Worm (Caenorhabditis elegans): ENCODE data around the gene Y43F8B.24.
A peak's percentile ranks its signal among the peaks of the same experiment; 100 is the strongest.
"Not testable (repeated sequence)": the region's sequence is repeated elsewhere in the genome, so short reads cannot be mapped to it uniquely, and the experiment has no call there.

Gene Y43F8B.24

DNA sequence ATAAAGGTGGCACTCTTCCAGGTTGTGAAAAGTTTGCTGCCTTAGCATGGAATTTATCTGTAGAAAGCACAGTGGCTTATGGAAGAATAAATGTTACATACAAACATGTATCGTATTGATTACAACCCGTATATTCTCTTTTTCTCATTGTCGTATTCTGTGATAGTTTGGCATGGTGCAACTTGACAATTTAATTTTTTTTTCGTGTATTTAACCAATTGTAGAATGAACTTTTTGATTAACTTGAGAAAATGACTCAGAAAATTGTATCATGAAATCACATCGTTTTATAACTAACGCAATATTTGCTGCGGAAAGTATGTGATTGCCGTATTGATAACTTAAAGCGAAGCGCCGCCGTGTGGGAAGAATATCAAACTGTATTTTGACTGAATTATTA lies at the start of gene Y43F8B.24:
Gene Y43F8B.24, plus strand, starts transcription at position 301 of the 400 bp plus-strand sequence.
- TF ChIP-seq pqm-1 (tag; optimal IDR thresholded peaks at IDR 0.05) = no peak
- TF ChIP-seq efl-1 (optimal IDR thresholded peaks at IDR 0.05) = no peak
- peak in 1 of 2 experiments; percentile 52 for TF ChIP-seq efl-1 (GFP tag; optimal IDR thresholded peaks at IDR 0.05 in 1 of 2)

DNA sequence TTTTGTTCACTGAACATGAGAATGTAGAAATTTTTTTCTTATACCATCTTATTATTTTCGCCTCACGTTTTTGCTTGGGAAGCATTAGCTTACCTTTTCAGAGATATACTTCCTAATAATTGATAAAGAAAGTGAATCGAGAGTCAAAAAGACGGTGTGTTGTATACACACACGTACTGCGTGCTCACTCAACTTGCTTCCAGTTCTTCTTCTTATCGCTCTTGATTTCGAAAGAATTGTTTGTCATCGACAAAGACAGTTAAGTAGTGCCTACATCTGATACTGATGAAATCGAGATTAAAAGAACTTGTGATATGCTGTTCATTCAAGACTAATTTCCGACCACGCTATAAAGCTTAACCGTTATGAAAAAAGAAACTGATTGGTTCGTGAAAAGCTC lies 46.6 kb upstream of the Y43F8B.24 start, which contains the start of gene C25F9.5:
Gene C25F9.5, minus strand, starts transcription at position 195 of the 400 bp plus-strand sequence.
- peak in 1 of 2 experiments; percentile 26 for TF ChIP-seq lin-35 (GFP tag; optimal IDR thresholded peaks at IDR 0.05)
- no peak for TF ChIP-seq swsn-7 (tag; optimal IDR thresholded peaks at IDR 0.05)
- no peak for TF ChIP-seq fos-1 (tag; optimal IDR thresholded peaks at IDR 0.05)
- no peak for TF ChIP-seq sup-37 (GFP tag; optimal IDR thresholded peaks at IDR 0.05)
- no peak for TF ChIP-seq aly-2 (tag; optimal IDR thresholded peaks at IDR 0.05)
- TF ChIP-seq lin-14 (GFP tag; optimal IDR thresholded peaks at IDR 0.05) = no peak
- no peak for TF ChIP-seq C04F5.9 (tag; optimal IDR thresholded peaks at IDR 0.05)
- TF ChIP-seq elt-2 (tag; optimal IDR thresholded peaks at IDR 0.05) = peak; percentile 69
- no peak for TF ChIP-seq unc-98 (GFP tag; IDR thresholded peaks at IDR 0.05)
- TF ChIP-seq ceh-82 (tag; optimal IDR thresholded peaks at IDR 0.05) = no peak
- no peak for TF ChIP-seq isw-1 (GFP tag; IDR thresholded peaks at IDR 0.05)
- no peak for TF ChIP-seq efl-1 (optimal IDR thresholded peaks at IDR 0.05)
- no peak for TF ChIP-seq efl-1 (GFP tag; optimal IDR thresholded peaks at IDR 0.05 in 1 of 2)
- TF ChIP-seq egl-27 (tag; optimal IDR thresholded peaks at IDR 0.05) = no peak
- TF ChIP-seq pqm-1 (tag; optimal IDR thresholded peaks at IDR 0.05) = no peak
- TF ChIP-seq nhr-12 (tag; optimal IDR thresholded peaks at IDR 0.05) = no peak
- TF ChIP-seq hlh-17 (GFP tag; optimal IDR thresholded peaks at IDR 0.05; ENCODE audit: borderline replicate concordance) = no peak
- TF ChIP-seq ets-5 (GFP tag; IDR thresholded peaks at IDR 0.05) = no peak

DNA sequence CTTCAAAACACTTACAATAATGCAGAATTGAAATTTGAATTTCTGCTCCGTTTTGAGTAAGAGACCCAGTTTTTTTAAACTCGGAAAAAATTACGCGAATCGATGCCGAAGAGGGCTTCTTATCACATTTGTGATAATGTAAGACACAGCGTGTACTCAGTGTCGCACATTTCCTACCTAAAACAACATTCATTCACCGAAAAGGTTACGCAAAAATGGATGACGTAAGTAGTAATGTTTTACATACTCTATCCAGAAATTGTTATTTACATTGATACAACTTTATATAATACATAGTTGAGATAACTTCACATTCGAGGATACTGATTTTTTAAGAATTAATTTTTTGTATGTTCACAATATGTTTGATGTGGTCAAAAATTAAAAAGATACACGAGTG lies 40.7 kb upstream of the Y43F8B.24 start, which contains the start of the genes C25F9.4 and C25F9.9:
Gene C25F9.4, minus strand, starts transcription at position 101 of the 400 bp plus-strand sequence.
Gene C25F9.9, plus strand, starts transcription at position 137 of the 400 bp plus-strand sequence.
- peak; percentile 33 for TF ChIP-seq nhr-85 (tag)
- TF ChIP-seq grh-1 (GFP tag; IDR thresholded peaks at IDR 0.05) = no peak

DNA sequence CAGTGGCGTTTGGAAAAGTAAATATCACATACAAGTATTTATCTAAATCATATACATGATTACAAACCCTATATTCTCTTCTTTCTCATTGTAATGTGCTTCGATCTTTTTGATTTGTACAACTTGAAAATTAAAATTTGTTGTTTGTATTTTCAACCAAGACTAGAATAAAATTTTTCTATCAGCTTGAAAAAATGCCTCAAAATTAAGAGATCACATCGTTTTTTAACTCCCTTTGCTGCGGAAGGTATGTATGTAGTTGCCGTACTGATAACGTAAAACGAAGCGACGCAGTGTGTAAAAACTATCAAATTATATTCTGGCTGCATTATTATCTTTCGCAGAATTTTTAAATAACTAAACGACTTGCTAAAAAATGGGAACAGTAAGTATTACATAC lies 39.4 kb upstream of the Y43F8B.24 start, which contains the start of gene C25F9.15:
Gene C25F9.15, plus strand, starts transcription at position 301 of the 400 bp plus-strand sequence.
- TF ChIP-seq zag-1 (tag; optimal IDR thresholded peaks at IDR 0.05) (no peak), ceh-8 (GFP tag; optimal IDR thresholded peaks at IDR 0.05) (no peak), elt-2 (tag; optimal IDR thresholded peaks at IDR 0.05) (peak; percentile 27), isw-1 (GFP tag; IDR thresholded peaks at IDR 0.05) (no peak), unc-86 (tag; optimal IDR thresholded peaks at IDR 0.05) (no peak), nhr-47 (tag; optimal IDR thresholded peaks at IDR 0.05) (no peak), egl-13 (tag; optimal IDR thresholded peaks at IDR 0.05) (no peak), nhr-28 (tag; optimal IDR thresholded peaks at IDR 0.05) (no peak), C16A3.4 (tag; optimal IDR thresholded peaks at IDR 0.05) (no peak)

DNA sequence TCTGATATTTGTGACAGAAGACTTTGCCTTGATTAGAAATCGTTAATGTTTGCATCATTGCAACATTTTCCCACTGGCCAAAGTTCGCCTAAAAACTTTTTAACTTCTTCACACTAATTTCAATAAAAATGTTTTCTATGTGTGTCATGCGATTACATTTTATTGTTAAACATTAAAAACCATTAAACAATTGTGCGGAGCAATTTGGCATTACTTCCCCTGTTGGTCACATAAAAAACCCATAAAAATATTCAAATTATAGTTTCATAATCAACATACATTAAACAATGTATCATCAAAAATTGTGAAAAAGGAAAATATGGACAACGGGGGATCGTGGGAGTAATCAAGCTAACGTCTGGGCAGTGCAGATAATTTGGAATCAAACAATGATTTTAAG lies 37.9 kb upstream of the Y43F8B.24 start:
- TF ChIP-seq efl-1 (optimal IDR thresholded peaks at IDR 0.05) = not testable (repeated sequence)
- TF ChIP-seq efl-1 (GFP tag; optimal IDR thresholded peaks at IDR 0.05 in 1 of 2) = peak in 1 of 2 experiments; percentile 44
- TF ChIP-seq elt-2 (tag; optimal IDR thresholded peaks at IDR 0.05) = peak; percentile 48

DNA sequence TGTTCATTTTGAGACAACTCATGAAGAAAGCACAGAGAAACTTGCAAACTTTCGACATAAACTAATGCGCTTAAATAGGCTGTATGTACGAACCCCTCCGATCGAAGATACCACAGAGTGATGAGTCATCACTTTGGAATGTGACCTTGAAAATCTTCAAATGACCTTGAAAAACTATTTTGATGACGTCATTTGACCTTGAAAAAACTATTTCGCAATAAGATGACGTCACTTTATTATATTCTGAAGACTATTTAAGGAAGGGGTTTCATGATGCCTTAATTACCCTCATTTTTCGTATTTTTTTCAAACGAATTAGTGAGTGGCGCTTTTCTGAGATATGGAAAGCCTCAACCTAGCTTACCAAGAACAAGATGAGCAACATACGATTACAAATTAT lies 36.1 kb upstream of the Y43F8B.24 start, which contains the start of gene C25F9.2:
Gene C25F9.2, plus strand, starts transcription at position 341 of the 400 bp plus-strand sequence.
- TF ChIP-seq zip-4 (GFP tag; optimal IDR thresholded peaks at IDR 0.05) (peak; percentile 13), F16B12.6 (tag; optimal IDR thresholded peaks at IDR 0.05) (no peak)

DNA sequence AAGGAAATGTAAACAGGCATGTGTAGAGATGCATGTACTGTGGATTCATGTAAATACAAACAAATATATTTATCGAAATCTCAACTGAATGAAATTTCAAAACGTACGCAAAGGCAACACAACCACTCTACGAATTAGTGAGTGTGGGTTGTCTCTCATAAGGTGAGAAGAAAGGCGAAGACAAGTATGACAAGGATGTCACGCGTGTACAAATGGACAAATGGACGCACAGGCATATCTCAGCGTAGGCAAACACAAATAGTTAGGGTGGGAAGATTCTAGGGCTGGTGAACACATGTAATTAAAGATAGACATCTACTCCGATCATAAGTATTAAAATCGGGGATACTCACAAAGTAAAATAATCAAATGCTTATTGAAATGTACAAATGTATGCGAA lies 29.1 kb upstream of the Y43F8B.24 start:
- no peak for TF ChIP-seq zag-1 (tag; optimal IDR thresholded peaks at IDR 0.05)
- no peak for TF ChIP-seq ztf-11 (tag; optimal IDR thresholded peaks at IDR 0.05)
- no peak for TF ChIP-seq egl-13 (tag; optimal IDR thresholded peaks at IDR 0.05)
- no peak for TF ChIP-seq dpl-1 (GFP tag; optimal IDR thresholded peaks at IDR 0.05)
- no peak for TF ChIP-seq ztf-4 (tag; optimal IDR thresholded peaks at IDR 0.05)
- TF ChIP-seq C34B4.2 (tag; optimal IDR thresholded peaks at IDR 0.05) = no peak
- no peak for TF ChIP-seq nhr-12 (tag; optimal IDR thresholded peaks at IDR 0.05)
- TF ChIP-seq zip-4 (GFP tag; optimal IDR thresholded peaks at IDR 0.05) = no peak
- TF ChIP-seq irx-1 (tag; optimal IDR thresholded peaks at IDR 0.05) = no peak
- no peak for TF ChIP-seq F16B12.6 (tag; optimal IDR thresholded peaks at IDR 0.05)
- peak; percentile 55 for TF ChIP-seq snu-23 (GFP tag; optimal IDR thresholded peaks at IDR 0.05)
- no peak for TF ChIP-seq ceh-8 (GFP tag; optimal IDR thresholded peaks at IDR 0.05)
- TF ChIP-seq ceh-88 (GFP tag; IDR thresholded peaks at IDR 0.05) = no peak
- no peak for TF ChIP-seq nhr-84 (tag; optimal IDR thresholded peaks at IDR 0.05)
- no peak for TF ChIP-seq nhr-47 (tag; optimal IDR thresholded peaks at IDR 0.05)
- TF ChIP-seq mdl-1 (tag; optimal IDR thresholded peaks at IDR 0.05) = no peak
- no peak for TF ChIP-seq unc-30 (tag; optimal IDR thresholded peaks at IDR 0.05)
- TF ChIP-seq nhr-71 (tag; optimal IDR thresholded peaks at IDR 0.05) = peak; percentile 24

All from whole organism, L1 larva.